Fruit fly (Drosophila melanogaster) whole organism, embryonic: ENCODE data around the gene Ctr1A.

Experiments
- Aef1 ChIP-seq: fragments of 200-800 bp; sonication (Bioruptor generic); IDR thresholded peaks from 3 replicates; pipeline ENCODE4 v1.3.6; 2022; ENCODE audit warnings: missing biosample characterization, missing genetic modification characterization
- Atf6 ChIP-seq: fragments of 200-800 bp; sonication (Bioruptor generic); IDR thresholded peaks from 2 replicates; pipeline ENCODE4 v1.3.6; 2022; ENCODE audit warnings: missing biosample characterization, missing genetic modification characterization
- Bdp1 ChIP-seq: fragments of 200-800 bp; sonication (Bioruptor generic); optimal IDR thresholded peaks from 3 replicates; lab custom pipeline; 2016; ENCODE audit warnings: missing biosample characterization, missing genetic modification characterization
- C15 ChIP-seq: fragments of 200-800 bp; sonication (Bioruptor generic); IDR thresholded peaks from 3 replicates; pipeline ENCODE4 v1.3.6; 2022; ENCODE audit warnings: missing biosample characterization, missing genetic modification characterization
- CG11093 ChIP-seq: fragments of 200-800 bp; sonication (Bioruptor generic); IDR thresholded peaks from 3 replicates; pipeline ENCODE4 v1.3.6; 2022; ENCODE audit warnings: missing biosample characterization, missing genetic modification characterization
- CG12071 ChIP-seq: fragments of 200-800 bp; sonication (Bioruptor generic); optimal IDR thresholded peaks from 3 replicates; lab custom pipeline; 2018; ENCODE audit warnings: missing biosample characterization, mild to moderate bottlenecking, missing genetic modification characterization
- CG12104 ChIP-seq: fragments of 200-800 bp; sonication (Bioruptor generic); optimal IDR thresholded peaks from 3 replicates; lab custom pipeline; 2016; ENCODE audit warnings: missing biosample characterization, missing genetic modification characterization
- CG12299 ChIP-seq: fragments of 200-800 bp; sonication (Bioruptor generic); optimal IDR thresholded peaks from 2 replicates; lab custom pipeline; 2018; ENCODE audit warnings: missing biosample characterization, mild to moderate bottlenecking, missing genetic modification characterization
- CG1233 ChIP-seq: fragments of 200-800 bp; sonication (Bioruptor generic); optimal IDR thresholded peaks from 4 replicates; lab custom pipeline; 2018; ENCODE audit warnings: missing biosample characterization, mild to moderate bottlenecking, missing genetic modification characterization
- CG12391 ChIP-seq: fragments of 200-800 bp; sonication (Bioruptor generic); optimal IDR thresholded peaks from 3 replicates; lab custom pipeline; 2018; ENCODE audit warnings: missing biosample characterization, mild to moderate bottlenecking, missing genetic modification characterization, moderate library complexity
- CG12659 ChIP-seq: fragments of 200-800 bp; sonication (Bioruptor generic); optimal IDR thresholded peaks from 3 replicates; lab custom pipeline; 2017; ENCODE audit warnings: mild to moderate bottlenecking, missing biosample characterization, missing genetic modification reagents, missing genetic modification characterization
- CG13287 ChIP-seq: fragments of 200-800 bp; sonication (Bioruptor generic); IDR thresholded peaks from 2 replicates; pipeline ENCODE4 v1.3.6; 2022; ENCODE audit warnings: missing biosample characterization, missing genetic modification characterization; ENCODE audit not compliant: partially characterized antibody
- CG14050 ChIP-seq: fragments of 200-800 bp; sonication (Bioruptor generic); IDR thresholded peaks from 3 replicates; pipeline ENCODE4 v1.3.6; 2022; ENCODE audit warnings: missing biosample characterization, missing genetic modification characterization
- CG1603 ChIP-seq: fragments of 200-800 bp; sonication (Bioruptor generic); optimal IDR thresholded peaks from 2 replicates; lab custom pipeline; 2019; ENCODE audit warnings: missing biosample characterization, mild to moderate bottlenecking, missing genetic modification characterization, moderate library complexity
- CG16813 ChIP-seq: fragments of 200-800 bp; sonication (Bioruptor generic); IDR thresholded peaks from 3 replicates; pipeline ENCODE4 v1.3.6; 2022; ENCODE audit warnings: missing biosample characterization, missing genetic modification characterization; ENCODE audit not compliant: partially characterized antibody
- CG17328 ChIP-seq: fragments of 200-800 bp; sonication (Bioruptor generic); IDR thresholded peaks from 2 replicates; pipeline ENCODE4 v1.3.6; 2022; ENCODE audit warnings: missing biosample characterization, missing genetic modification characterization
- CG1832 ChIP-seq: fragments of 200-800 bp; sonication (Bioruptor generic); optimal IDR thresholded peaks from 2 replicates; lab custom pipeline; 2017; ENCODE audit warnings: missing biosample characterization, mild to moderate bottlenecking, missing genetic modification characterization, inconsistent platforms
- CG2129 ChIP-seq: fragments of 200-800 bp; sonication (Bioruptor generic); IDR thresholded peaks from 2 replicates; pipeline ENCODE4 v1.3.6; 2022; ENCODE audit warnings: missing biosample characterization, missing genetic modification characterization; ENCODE audit not compliant: partially characterized antibody
- CG30403 ChIP-seq: fragments of 200-800 bp; sonication (Bioruptor generic); optimal IDR thresholded peaks from 3 replicates; lab custom pipeline; 2016; ENCODE audit warnings: missing biosample characterization, missing genetic modification characterization
- CG3995 ChIP-seq: fragments of 200-800 bp; sonication (Bioruptor generic); optimal IDR thresholded peaks from 3 replicates; lab custom pipeline; 2016; ENCODE audit warnings: missing biosample characterization, missing genetic modification characterization
- CG4617 ChIP-seq: fragments of 200-800 bp; sonication (Bioruptor generic); optimal IDR thresholded peaks from 3 replicates; lab custom pipeline; 2016; ENCODE audit warnings: missing biosample characterization, missing genetic modification characterization, borderline replicate concordance
- CG4820 ChIP-seq: fragments of 200-800 bp; sonication (Bioruptor generic); optimal IDR thresholded peaks from 3 replicates; lab custom pipeline; 2016; ENCODE audit warnings: missing biosample characterization, missing genetic modification characterization
- CG8388 ChIP-seq: fragments of 200-800 bp; sonication (Bioruptor generic); optimal IDR thresholded peaks from 2 replicates; lab custom pipeline; 2019; ENCODE audit warnings: missing biosample characterization, mild to moderate bottlenecking, missing genetic modification characterization, moderate library complexity
- CG8924 ChIP-seq: fragments of 200-800 bp; optimal IDR thresholded peaks from 3 replicates; lab custom pipeline; 2019; ENCODE audit warnings: missing biosample characterization, mild to moderate bottlenecking, missing genetic modification characterization, moderate library complexity
- Dll ChIP-seq: fragments of 200-800 bp; sonication (Bioruptor generic); IDR thresholded peaks from 4 replicates; pipeline ENCODE4 v1.3.6; 2022; ENCODE audit warnings: missing biosample characterization, missing genetic modification characterization; ENCODE audit not compliant: partially characterized antibody
- Doc3 ChIP-seq: fragments of 200-800 bp; sonication (Bioruptor generic); IDR thresholded peaks from 3 replicates; pipeline ENCODE4 v1.3.6; 2022; ENCODE audit warnings: missing biosample characterization, missing genetic modification characterization; ENCODE audit not compliant: partially characterized antibody
- E2f2 ChIP-seq: fragments of 200-800 bp; sonication (Bioruptor generic); IDR thresholded peaks from 2 replicates; pipeline ENCODE4 v1.3.6; 2022; ENCODE audit warnings: missing biosample characterization, missing genetic modification characterization
- GATAe ChIP-seq: fragments of 200-800 bp; sonication (Bioruptor generic); conservative IDR thresholded peaks from 2 replicates; pipeline ENCODE4 v1.3.6; 2022; ENCODE audit warnings: missing biosample characterization, missing genetic modification characterization
- H15 ChIP-seq: fragments of 200-800 bp; sonication (Bioruptor generic); IDR thresholded peaks from 3 replicates; pipeline ENCODE4 v1.3.6; 2022; ENCODE audit warnings: missing biosample characterization, missing genetic modification characterization
- Hey ChIP-seq: fragments of 200-800 bp; sonication (Bioruptor generic); optimal IDR thresholded peaks from 3 replicates; lab custom pipeline; 2018; ENCODE audit warnings: missing biosample characterization, mild to moderate bottlenecking, missing genetic modification characterization
- HmgZ ChIP-seq: fragments of 200-800 bp; sonication (Bioruptor generic); optimal IDR thresholded peaks from 2 replicates; lab custom pipeline; 2018; ENCODE audit warnings: missing biosample characterization, mild to moderate bottlenecking, missing genetic modification characterization
- MBD-R2 ChIP-seq: fragments of 200-800 bp; sonication (Bioruptor generic); IDR thresholded peaks from 2 replicates; pipeline ENCODE4 v1.3.6; 2022; ENCODE audit warnings: missing biosample characterization, missing genetic modification characterization
- Mrtf ChIP-seq: fragments of 200-800 bp; sonication (Bioruptor generic); IDR thresholded peaks from 3 replicates; pipeline ENCODE4 v1.3.6; 2022; ENCODE audit warnings: missing biosample characterization, missing genetic modification characterization
- NfI ChIP-seq: fragments of 200-800 bp; sonication (Bioruptor generic); optimal IDR thresholded peaks from 3 replicates; lab custom pipeline; 2018; ENCODE audit warnings: missing biosample characterization, mild to moderate bottlenecking, missing genetic modification characterization, moderate library complexity
- Opbp ChIP-seq: fragments of 200-800 bp; sonication (Bioruptor generic); IDR thresholded peaks from 3 replicates; pipeline ENCODE4 v1.3.6; 2022; ENCODE audit warnings: missing biosample characterization, missing genetic modification characterization; ENCODE audit not compliant: partially characterized antibody
- Poxn ChIP-seq: fragments of 200-800 bp; sonication (Bioruptor generic); IDR thresholded peaks from 2 replicates; pipeline ENCODE4 v1.3.6; 2022; ENCODE audit warnings: missing biosample characterization, missing genetic modification characterization
- Ssrp ChIP-seq: fragments of 200-800 bp; sonication (Bioruptor generic); optimal IDR thresholded peaks from 2 replicates; lab custom pipeline; 2018; ENCODE audit warnings: missing biosample characterization, mild to moderate bottlenecking, missing genetic modification characterization, moderate library complexity
- ap ChIP-seq: fragments of 200-800 bp; sonication (Bioruptor generic); IDR thresholded peaks from 2 replicates; pipeline ENCODE4 v1.3.6; 2022; ENCODE audit warnings: missing biosample characterization, missing genetic modification characterization
- btn ChIP-seq: fragments of 200-800 bp; sonication (Bioruptor generic); optimal IDR thresholded peaks from 2 replicates; lab custom pipeline; 2016; ENCODE audit warnings: missing biosample characterization, missing genetic modification characterization
- cwo ChIP-seq: fragments of 200-800 bp; sonication (Bioruptor generic); optimal IDR thresholded peaks from 3 replicates; lab custom pipeline; 2017; ENCODE audit warnings: missing biosample characterization, missing genetic modification characterization, mild to moderate bottlenecking, moderate library complexity, missing genetic modification reagents
- dysf ChIP-seq: fragments of 200-800 bp; sonication (Bioruptor generic); IDR thresholded peaks from 3 replicates; pipeline ENCODE4 v1.3.6; 2022; ENCODE audit warnings: missing biosample characterization, missing genetic modification characterization
- fd64A ChIP-seq: fragments of 200-800 bp; sonication (Bioruptor generic); optimal IDR thresholded peaks from 3 replicates; lab custom pipeline; 2018; ENCODE audit warnings: missing biosample characterization, mild to moderate bottlenecking, missing genetic modification characterization
- gt ChIP-seq: fragments of 200-800 bp; sonication (Bioruptor generic); IDR thresholded peaks from 2 replicates; pipeline ENCODE4 v1.3.6; 2022; ENCODE audit warnings: missing biosample characterization, missing genetic modification characterization
- hb ChIP-seq: fragments of 200-800 bp; sonication (Bioruptor generic); IDR thresholded peaks from 3 replicates; pipeline ENCODE4 v1.3.6; 2022; ENCODE audit warnings: missing biosample characterization, missing genetic modification characterization; ENCODE audit not compliant: partially characterized antibody
- pros ChIP-seq: fragments of 200-800 bp; sonication (Bioruptor generic); optimal IDR thresholded peaks from 3 replicates; lab custom pipeline; 2019; ENCODE audit warnings: missing biosample characterization, mild to moderate bottlenecking, missing genetic modification characterization, moderate library complexity
- repo ChIP-seq: fragments of 200-800 bp; sonication (Bioruptor generic); optimal IDR thresholded peaks from 2 replicates; lab custom pipeline; 2016; ENCODE audit warnings: missing biosample characterization, missing genetic modification characterization
- row ChIP-seq: fragments of 200-800 bp; sonication (Bioruptor generic); IDR thresholded peaks from 3 replicates; pipeline ENCODE4 v1.3.6; 2022; ENCODE audit warnings: missing biosample characterization, missing genetic modification characterization
- run ChIP-seq: fragments of 200-800 bp; sonication (Bioruptor generic); optimal IDR thresholded peaks from 3 replicates; lab custom pipeline; 2018; ENCODE audit warnings: missing biosample characterization, mild to moderate bottlenecking, missing genetic modification characterization
- vnd ChIP-seq: fragments of 200-800 bp; sonication (Bioruptor generic); IDR thresholded peaks from 3 replicates; pipeline ENCODE4 v1.3.6; 2022; ENCODE audit warnings: missing biosample characterization, missing genetic modification characterization; ENCODE audit not compliant: partially characterized antibody
- yki ChIP-seq: fragments of >200 bp; optimal IDR thresholded peaks from 3 replicates; lab custom pipeline; 2018

Ctr1A gene

DNA sequence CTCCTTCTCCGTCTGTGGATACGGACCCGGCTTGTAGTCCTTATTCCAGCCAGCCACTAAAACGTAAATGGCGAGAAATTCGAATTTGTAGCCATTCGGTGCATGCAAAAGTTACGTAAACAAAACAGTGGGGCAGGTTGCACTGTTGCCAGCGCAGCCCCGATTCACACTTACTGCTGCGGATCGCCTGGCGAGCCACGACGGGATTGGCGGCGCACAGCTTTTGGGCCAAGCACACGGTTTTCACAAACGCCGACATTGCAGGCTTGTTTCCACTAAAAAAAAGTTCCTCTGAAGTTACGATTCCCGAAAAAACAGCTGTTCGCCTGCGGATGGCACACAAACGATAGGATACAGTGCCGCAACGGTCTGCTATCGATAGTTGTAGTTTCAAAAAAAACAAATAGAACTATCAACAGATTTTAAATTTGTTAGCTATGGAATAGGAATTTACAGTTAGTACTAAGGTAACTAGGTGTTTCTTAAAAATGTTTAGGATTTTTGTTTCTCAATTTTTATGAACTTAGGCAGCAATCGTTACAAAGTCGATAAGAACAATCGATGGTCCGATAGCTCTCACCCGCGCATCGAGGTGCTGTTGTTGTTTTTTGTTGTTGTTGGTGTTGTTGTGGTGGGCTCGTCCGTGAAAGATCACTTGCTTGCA is 16.5 kb downstream of the Ctr1A start, which contains the start of gene Fum1 (continued):
- peak; percentile 40 for TF ChIP-seq HmgZ (tag; lab: Kevin White, UChicago)
- TF ChIP-seq Aef1: peak; percentile 24; the same call in 1 of the 3 replicates
- peak; percentile 94 for TF ChIP-seq CG13287 (GFP tag; lab: Robert Waterston, UW)
- TF ChIP-seq yki: no peak
- no peak for TF ChIP-seq run (tag; lab: Kevin White, UChicago)
- no peak for TF ChIP-seq repo (GFP tag; lab: Kevin White, UChicago)
- peak; percentile 22 for TF ChIP-seq CG1603 (tag; lab: Kevin White, UChicago)
- no peak for TF ChIP-seq Mrtf
- no peak for TF ChIP-seq CG4820 (GFP tag; lab: Kevin White, UChicago)
- TF ChIP-seq MBD-R2 (GFP tag; lab: Robert Waterston, UW): peak; percentile 72
- no peak for TF ChIP-seq CG1233 (GFP tag; lab: Kevin White, UChicago)
- no peak for TF ChIP-seq gt (GFP tag; lab: Robert Waterston, UW)
- no peak for TF ChIP-seq dysf
- no peak for TF ChIP-seq cwo
- peak; percentile 78; the same call in 2 of the 3 replicates for TF ChIP-seq hb
- no peak for TF ChIP-seq Ssrp (tag; lab: Kevin White, UChicago)
- TF ChIP-seq E2f2 (GFP tag; lab: Robert Waterston, UW): peak; percentile 67
- TF ChIP-seq Bdp1: no peak
- TF ChIP-seq CG8388: no peak
- no peak for TF ChIP-seq CG14050 (GFP tag; lab: Robert Waterston, UW)
- no peak for TF ChIP-seq CG12104 (GFP tag; lab: Kevin White, UChicago)
- TF ChIP-seq CG12071 (GFP tag; lab: Kevin White, UChicago): no peak
- TF ChIP-seq CG12391 (tag; lab: Kevin White, UChicago): peak; percentile 51
- peak; percentile 94 for TF ChIP-seq CG16813 (GFP tag; lab: Robert Waterston, UW)
- peak; percentile 89 for TF ChIP-seq vnd (GFP tag; lab: Robert Waterston, UW)
- no peak for TF ChIP-seq pros (GFP tag; lab: Kevin White, UChicago)
- peak; percentile 78 for TF ChIP-seq row (GFP tag; lab: Robert Waterston, UW)
- peak; percentile 37 for TF ChIP-seq NfI (GFP tag; lab: Kevin White, UChicago)
- TF ChIP-seq Opbp (GFP tag; lab: Robert Waterston, UW): peak; percentile 70; the same call in 2 of the 3 replicates
- TF ChIP-seq btn (GFP tag; lab: Kevin White, UChicago): no peak
- TF ChIP-seq CG17328 (GFP tag; lab: Robert Waterston, UW): no peak
- no peak for TF ChIP-seq C15 (GFP tag; lab: Robert Waterston, UW)
- TF ChIP-seq ap (GFP tag; lab: Robert Waterston, UW): no peak
- TF ChIP-seq Doc3: peak; percentile 93
- peak; percentile 96 for TF ChIP-seq Dll (GFP tag; lab: Robert Waterston, UW)
- TF ChIP-seq CG11093 (GFP tag; lab: Robert Waterston, UW): no peak
- TF ChIP-seq CG12659 (GFP tag; lab: Kevin White, UChicago): peak; percentile 44
- TF ChIP-seq CG3995 (GFP tag; lab: Kevin White, UChicago): peak; percentile 36
- TF ChIP-seq CG8924: peak; percentile 34
- TF ChIP-seq GATAe: no peak
- TF ChIP-seq Poxn: no peak
- TF ChIP-seq Atf6 (GFP tag; lab: Robert Waterston, UW): no peak
- TF ChIP-seq CG1832 (GFP tag; lab: Kevin White, UChicago): no peak
- no peak for TF ChIP-seq CG4617 (GFP tag; lab: Kevin White, UChicago)
- peak; percentile 25 for TF ChIP-seq CG12299 (tag; lab: Kevin White, UChicago)
- peak; percentile 30 for TF ChIP-seq CG30403 (GFP tag; lab: Kevin White, UChicago)
- TF ChIP-seq CG2129 (GFP tag; lab: Robert Waterston, UW): peak; percentile 73
- no peak for TF ChIP-seq fd64A (GFP tag; lab: Kevin White, UChicago)
- TF ChIP-seq Hey (tag; lab: Kevin White, UChicago): no peak
- no peak for TF ChIP-seq H15 (GFP tag; lab: Robert Waterston, UW)
